Worm (Caenorhabditis elegans): ENCODE measurements around the gene ZK418.2.

DNA sequence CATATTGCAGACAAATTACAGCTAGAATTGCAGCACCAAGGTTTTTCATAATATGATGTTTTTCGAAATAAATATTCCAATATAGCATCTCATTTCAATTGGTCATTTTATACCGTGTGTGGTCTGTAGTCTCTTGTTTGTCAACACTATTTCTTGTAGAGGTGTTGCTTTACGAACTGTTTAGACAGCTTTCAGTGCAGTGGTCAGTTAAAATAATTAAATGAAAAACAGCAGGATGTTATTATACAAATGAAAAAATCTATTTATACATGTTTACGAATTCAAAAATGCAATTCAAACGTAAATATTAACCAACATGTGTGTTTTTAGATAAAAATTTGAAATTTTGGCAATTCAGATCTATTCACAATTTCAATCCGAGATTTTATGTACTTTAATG lies 20.7 kb downstream of the ZK418.2 start, which contains the start of gene B0280.7:
- no peak for TF ChIP-seq unc-42 (tag; optimal IDR thresholded peaks at IDR 0.05)
- no peak for TF ChIP-seq fkh-10 (GFP tag; optimal IDR thresholded peaks at IDR 0.05)
- no peak for TF ChIP-seq elt-2 (tag; optimal IDR thresholded peaks at IDR 0.05)
- TF ChIP-seq gmeb-2 (tag; optimal IDR thresholded peaks at IDR 0.05) = no peak
- no peak for TF ChIP-seq tbx-2 (tag; optimal IDR thresholded peaks at IDR 0.05)
